Fruit fly (Drosophila melanogaster) Kc167 (cell line): ENCODE measurements around the gene CG13010.

Experiments
- Myc ChIP-seq: fragments of >200 bp; optimal IDR thresholded peaks from 2 replicates; lab custom pipeline; 2017; ENCODE audit warnings: missing external identifiers
- h ChIP-seq: fragments of >200 bp; optimal IDR thresholded peaks from 3 replicates; lab custom pipeline; 2018; ENCODE audit warnings: missing external identifiers
- insv ChIP-seq: fragments of >200 bp; optimal IDR thresholded peaks from 3 replicates; lab custom pipeline; 2018; ENCODE audit warnings: missing external identifiers
- psq ChIP-seq: fragments of >200 bp; optimal IDR thresholded peaks from 2 replicates; lab custom pipeline; 2017; ENCODE audit warnings: missing external identifiers

dm6 chrX:16669849-16670248 lies 8.9 kb downstream of the CG13010 start:
- TF ChIP-seq Myc (no peak), psq (lab: Kevin White, UChicago) (no peak), h (lab: Kevin White, UChicago) (no peak), insv (lab: Kevin White, UChicago) (no peak)
